ENCODE assay signal across 1 fruit fly cellular context in genomic region chr2L:4648804-4649203, dm6.
A peak's percentile ranks its signal among the peaks of the same experiment; 100 is the strongest.
TF ChIP-seq lines count a peak whose summit lies in the region.

No protein-coding gene starts in this region.

TF ChIP-seq in whole organism, prepupa, 60 proteins besides CTCF, POLR2A, EP300 and RAD21 (continued from another document):
- TF ChIP-seq Hr4 (GFP tag; optimal IDR thresholded peaks at IDR 0.05; lab: Kevin White, UChicago) = no peak
- peak; percentile 72 for TF ChIP-seq Sox14 (GFP tag; optimal IDR thresholded peaks at IDR 0.05; lab: Kevin White, UChicago)
- peak; percentile 70 for TF ChIP-seq Hr39 (GFP tag; optimal IDR thresholded peaks at IDR 0.05; lab: Kevin White, UChicago)
- TF ChIP-seq Eip75B (GFP tag; optimal IDR thresholded peaks at IDR 0.05; lab: Kevin White, UChicago) = peak; percentile 11
- 0 out of 2 replicates have a peak, but pooled peaks have one; percentile 22 for TF ChIP-seq Gug (GFP tag; IDR thresholded peaks at IDR 0.05; lab: Robert Waterston, UW)
- peak; percentile 54 for TF ChIP-seq OdsH (GFP tag; optimal IDR thresholded peaks at IDR 0.05; lab: Kevin White, UChicago)
- peak; percentile 54 for TF ChIP-seq topi (GFP tag; optimal IDR thresholded peaks at IDR 0.05; lab: Kevin White, UChicago)
- peak; percentile 61 for TF ChIP-seq esn (GFP tag; optimal IDR thresholded peaks at IDR 0.05; lab: Kevin White, UChicago)
- TF ChIP-seq svp (GFP tag; lab: Kevin White, UChicago) = peak; percentile 71
- TF ChIP-seq CG4318 (GFP tag; optimal IDR thresholded peaks at IDR 0.05; lab: Kevin White, UChicago) = peak; percentile 44
- TF ChIP-seq spab (GFP tag; optimal IDR thresholded peaks at IDR 0.05; lab: Kevin White, UChicago) = no peak
- peak; percentile 39 for TF ChIP-seq Smox (GFP tag; optimal IDR thresholded peaks at IDR 0.05; lab: Kevin White, UChicago)
- TF ChIP-seq CG7368 (GFP tag; optimal IDR thresholded peaks at IDR 0.05; lab: Kevin White, UChicago) = no peak
- peak in 1 of 2 experiments; percentile 64 for TF ChIP-seq salr (GFP tag; optimal IDR thresholded peaks at IDR 0.05; lab: Kevin White, UChicago)
- peak; percentile 25 for TF ChIP-seq vri (GFP tag; optimal IDR thresholded peaks at IDR 0.05; lab: Kevin White, UChicago)
- TF ChIP-seq CG9139 (GFP tag; optimal IDR thresholded peaks at IDR 0.05; lab: Kevin White, UChicago) = no peak
- TF ChIP-seq Sox102F (GFP tag; optimal IDR thresholded peaks at IDR 0.05; lab: Kevin White, UChicago) = peak; percentile 37
- TF ChIP-seq CG8319 (GFP tag; optimal IDR thresholded peaks at IDR 0.05; lab: Kevin White, UChicago) = no peak
- no peak for TF ChIP-seq CG11902 (GFP tag; optimal IDR thresholded peaks at IDR 0.05; lab: Kevin White, UChicago)
- TF ChIP-seq Ets21C (GFP tag; optimal IDR thresholded peaks at IDR 0.05; lab: Kevin White, UChicago) = peak; percentile 24
- TF ChIP-seq net (GFP tag; optimal IDR thresholded peaks at IDR 0.05; lab: Kevin White, UChicago) = peak; percentile 18
- peak; percentile 68 for TF ChIP-seq Met (GFP tag; optimal IDR thresholded peaks at IDR 0.05; lab: Kevin White, UChicago)
- no peak for TF ChIP-seq CG16779 (tag; optimal IDR thresholded peaks at IDR 0.05; lab: Kevin White, UChicago)
- TF ChIP-seq pdm3 (GFP tag; optimal IDR thresholded peaks at IDR 0.05; lab: Kevin White, UChicago) = peak; percentile 55
- TF ChIP-seq CG34406 (GFP tag; optimal IDR thresholded peaks at IDR 0.05; lab: Kevin White, UChicago) = no peak
- no peak for TF ChIP-seq ss (GFP tag; optimal IDR thresholded peaks at IDR 0.05; lab: Kevin White, UChicago)
- peak; percentile 47 for TF ChIP-seq lz (GFP tag; optimal IDR thresholded peaks at IDR 0.05; lab: Kevin White, UChicago)
- no peak for TF ChIP-seq CG11294 (GFP tag; IDR thresholded peaks at IDR 0.05; lab: Robert Waterston, UW)
- peak; percentile 47 for TF ChIP-seq acj6 (GFP tag; optimal IDR thresholded peaks at IDR 0.05; lab: Kevin White, UChicago)
